Worm (Caenorhabditis elegans): Measurements from ENCODE around the gene T22D1.17.

Gene T22D1.17

ce11 chrIV:6878912-6879554, 26.8 kb upstream of the T22D1.17 start (continued):
- TF ChIP-seq nhr-25 (tag; optimal IDR thresholded peaks at IDR 0.05; ENCODE audit: borderline replicate concordance, insufficient read depth), result no peak
- no peak for TF ChIP-seq pqm-1 (tag; optimal IDR thresholded peaks at IDR 0.05)
- TF ChIP-seq unc-62 (GFP tag; optimal IDR thresholded peaks at IDR 0.05 in 1 of 2), result peak in 1 of 2 experiments; percentile 96
- no peak for TF ChIP-seq unc-62 (tag; optimal IDR thresholded peaks at IDR 0.05)
- TF ChIP-seq F44E2.7 (GFP tag; IDR thresholded peaks at IDR 0.05), result no peak
- TF ChIP-seq nhr-111 (GFP tag; optimal IDR thresholded peaks at IDR 0.05), result no peak
- TF ChIP-seq daf-8 (GFP tag; IDR thresholded peaks at IDR 0.05), result no peak
- no peak for TF ChIP-seq daf-12 (tag; optimal IDR thresholded peaks at IDR 0.05)
- no peak for TF ChIP-seq hif-1 (tag; optimal IDR thresholded peaks at IDR 0.05)
- no peak for TF ChIP-seq ceh-28 (tag; optimal IDR thresholded peaks at IDR 0.05)
- TF ChIP-seq egl-27 (tag; optimal IDR thresholded peaks at IDR 0.05), result no peak
- TF ChIP-seq ceh-62 (tag; optimal IDR thresholded peaks at IDR 0.05), result no peak
- TF ChIP-seq nhr-11 (tag; optimal IDR thresholded peaks at IDR 0.05), result peak; percentile 84
- no peak for TF ChIP-seq ZK337.2 (GFP tag; IDR thresholded peaks at IDR 0.05)
- no peak for TF ChIP-seq duxl-1 (tag; optimal IDR thresholded peaks at IDR 0.05; ENCODE audit: poor library complexity)
- peak; percentile 100 for TF ChIP-seq mxl-2 (GFP tag; conservative IDR thresholded peaks at IDR 0.05)
- 0 out of 2 replicates have a peak, but pooled peaks have one; percentile 7 for TF ChIP-seq ceh-20 (GFP tag; IDR thresholded peaks at IDR 0.05)
- TF ChIP-seq fkh-10 (GFP tag; optimal IDR thresholded peaks at IDR 0.05), result peak; percentile 55
- no peak for TF ChIP-seq madf-5 (GFP tag; IDR thresholded peaks at IDR 0.05)
- TF ChIP-seq zfp-2 (tag; optimal IDR thresholded peaks at IDR 0.05), result no peak
- no peak for TF ChIP-seq Y105C5A.15 (GFP tag; IDR thresholded peaks at IDR 0.05)
- no peak for TF ChIP-seq cey-2 (tag; optimal IDR thresholded peaks at IDR 0.05; ENCODE audit: borderline replicate concordance, insufficient read depth)
- TF ChIP-seq nhr-76 (tag; optimal IDR thresholded peaks at IDR 0.05), result no peak
- no peak for TF ChIP-seq ceh-32 (tag; optimal IDR thresholded peaks at IDR 0.05; ENCODE audit: poor library complexity)
- no peak for TF ChIP-seq ces-1 (GFP tag; optimal IDR thresholded peaks at IDR 0.05)
- TF ChIP-seq skn-1 (tag; optimal IDR thresholded peaks at IDR 0.05), result no peak
- no peak for TF ChIP-seq F49E8.2 (tag; optimal IDR thresholded peaks at IDR 0.05; ENCODE audit: borderline replicate concordance)
- TF ChIP-seq spr-3 (GFP tag; optimal IDR thresholded peaks at IDR 0.05), result no peak
- no peak for TF ChIP-seq mes-2 (tag; optimal IDR thresholded peaks at IDR 0.05; ENCODE audit: poor library complexity, severe bottlenecking)
- TF ChIP-seq lin-39 (tag; optimal IDR thresholded peaks at IDR 0.05), result no peak
- TF ChIP-seq spr-1 (tag; optimal IDR thresholded peaks at IDR 0.05), result no peak
- TF ChIP-seq mxl-3 (GFP tag; optimal IDR thresholded peaks at IDR 0.05), result no peak
- no peak for TF ChIP-seq daf-19 (GFP tag; conservative IDR thresholded peaks at IDR 0.05)
- no peak for TF ChIP-seq nhr-77 (tag; optimal IDR thresholded peaks at IDR 0.05)
- no peak for TF ChIP-seq Y75B8A.6 (GFP tag; IDR thresholded peaks at IDR 0.05)
- no peak for TF ChIP-seq lin-15B (tag; optimal IDR thresholded peaks at IDR 0.05)
- no peak for TF ChIP-seq Y48G9A.11 (GFP tag; IDR thresholded peaks at IDR 0.05)
- 0 out of 2 replicates have a peak, but pooled peaks have one; percentile 44 for TF ChIP-seq pha-4 (GFP tag; IDR thresholded peaks at IDR 0.05)
- TF ChIP-seq pha-4 (tag; optimal IDR thresholded peaks at IDR 0.05), result peak; percentile 11
- TF ChIP-seq gei-8 (GFP tag; optimal IDR thresholded peaks at IDR 0.05), result peak; percentile 60
- TF ChIP-seq attf-4 (tag; optimal IDR thresholded peaks at IDR 0.05), result no peak
- no peak for TF ChIP-seq lin-29 (GFP tag; IDR thresholded peaks at IDR 0.05)
- no peak for TF ChIP-seq lir-3 (tag; optimal IDR thresholded peaks at IDR 0.05)
- no peak for TF ChIP-seq php-3 (GFP tag; IDR thresholded peaks at IDR 0.05)
- TF ChIP-seq nhr-48 (tag; optimal IDR thresholded peaks at IDR 0.05), result peak; percentile 85
- TF ChIP-seq F26F4.8 (GFP tag; conservative IDR thresholded peaks at IDR 0.05), result no peak
- no peak for TF ChIP-seq nhr-41 (GFP tag; IDR thresholded peaks at IDR 0.05)
- TF ChIP-seq aha-1 (tag), result no peak
- TF ChIP-seq hlh-30 (tag; optimal IDR thresholded peaks at IDR 0.05; ENCODE audit: insufficient read depth), result peak; percentile 72
- no peak for TF ChIP-seq nhr-10 (tag; optimal IDR thresholded peaks at IDR 0.05)
